Worm (Caenorhabditis elegans) whole organism, L4/young adult: Measurements from ENCODE around the gene nhr-196.
"Not testable (repeated sequence)": the region's sequence is repeated elsewhere in the genome, so short reads cannot be mapped to it uniquely, and the experiment has no call there.

Experiments
- W03F9.2 ChIP-seq: fragments of 150-350 bp; optimal IDR thresholded peaks from 2 replicates; lab custom pipeline; 2014; ENCODE audit warnings: missing biosample characterization, missing genetic modification characterization
- dao-5 ChIP-seq: sonication (generic microtip); optimal IDR thresholded peaks from 2 replicates; lab custom pipeline; 2016; ENCODE audit warnings: missing genotype, missing genetic modification characterization, moderate library complexity, missing compliant biosample characterization
- him-1 ChIP-seq: sonication (generic microtip); optimal IDR thresholded peaks from 2 replicates; lab custom pipeline; 2016; ENCODE audit warnings: missing genotype, missing genetic modification reagents, missing genetic modification characterization, missing compliant biosample characterization

The nhr-196 gene

DNA sequence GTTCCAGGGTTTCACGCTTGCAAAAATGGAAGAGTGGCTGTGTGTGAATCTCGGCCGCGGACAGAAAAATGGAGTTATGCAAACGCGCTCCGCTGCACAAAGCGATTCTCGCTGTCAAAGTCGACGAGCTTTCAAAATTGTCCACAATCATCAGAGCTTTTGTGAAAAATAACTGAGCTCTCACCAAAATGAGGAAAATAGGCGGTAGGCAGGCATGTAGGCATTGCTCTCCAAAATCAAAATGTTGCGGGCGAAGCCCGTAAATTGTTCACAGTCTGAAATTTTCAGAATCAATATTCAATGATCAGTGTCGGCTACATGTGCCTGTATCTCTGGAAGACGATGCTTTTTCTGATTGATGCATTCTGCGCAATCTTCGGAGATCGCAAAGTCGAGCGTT is 16.6 kb upstream of the nhr-196 start, which contains the start of gene K06B4.4:
Gene K06B4.4, plus strand, starts transcription at position 301 of the 400 bp plus-strand sequence.
- TF ChIP-seq him-1 (tag; lab: Kevin White, UChicago) (no peak), W03F9.2 (tag; lab: Kevin White, UChicago) (no peak), dao-5 (tag; lab: Kevin White, UChicago) (no peak)

DNA sequence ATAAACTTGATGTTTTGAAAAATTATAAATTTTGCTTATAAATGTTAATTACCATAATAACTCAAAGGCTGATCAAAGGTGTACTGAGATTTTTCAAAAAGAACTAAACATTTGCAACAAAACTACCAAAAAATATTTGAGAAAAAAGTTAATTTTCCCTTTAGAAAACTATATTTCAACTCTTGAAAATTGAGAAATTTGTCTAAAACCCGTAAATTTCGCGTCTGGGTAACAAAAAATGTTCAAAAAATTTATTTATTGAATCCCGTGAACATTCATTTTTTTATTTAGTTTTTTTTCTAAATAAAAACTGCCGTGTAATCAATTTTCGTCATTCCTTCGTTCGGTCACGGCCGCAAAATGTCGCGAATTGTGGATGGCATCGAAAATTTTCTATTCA is 15.4 kb upstream of the nhr-196 start, which contains the start of gene K06B4.15:
Gene K06B4.15, plus strand, starts transcription at position 301 of the 400 bp plus-strand sequence.
- TF ChIP-seq him-1, dao-5, W03F9.2 (tag; lab: Kevin White, UChicago): not testable (repeated sequence)

DNA sequence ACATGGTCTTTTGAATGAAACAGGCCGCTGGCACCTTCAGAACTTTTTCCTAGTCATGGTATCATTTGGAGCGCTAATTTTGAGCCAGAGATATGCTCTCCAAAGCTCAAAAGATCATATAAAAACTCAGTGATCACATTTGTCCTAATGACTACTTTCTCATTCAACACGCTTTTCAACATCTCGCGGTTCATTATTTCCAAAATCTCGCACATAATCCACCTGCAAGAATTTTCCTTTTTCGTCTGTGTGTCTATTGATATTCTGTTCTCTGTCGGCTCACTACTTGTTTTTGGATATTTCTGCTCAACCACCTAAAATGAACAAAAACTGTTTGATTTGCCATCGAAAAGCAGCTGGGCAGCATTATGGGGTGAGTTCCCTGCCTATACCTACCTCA is 11.8 kb upstream of the nhr-196 start, which contains the start of gene nhr-51:
Gene nhr-51, plus strand, starts transcription at position 301 of the 400 bp plus-strand sequence.
- TF ChIP-seq W03F9.2 (tag; lab: Kevin White, UChicago) (no peak), him-1 (tag; lab: Kevin White, UChicago) (no peak), dao-5 (tag; lab: Kevin White, UChicago) (no peak)

DNA sequence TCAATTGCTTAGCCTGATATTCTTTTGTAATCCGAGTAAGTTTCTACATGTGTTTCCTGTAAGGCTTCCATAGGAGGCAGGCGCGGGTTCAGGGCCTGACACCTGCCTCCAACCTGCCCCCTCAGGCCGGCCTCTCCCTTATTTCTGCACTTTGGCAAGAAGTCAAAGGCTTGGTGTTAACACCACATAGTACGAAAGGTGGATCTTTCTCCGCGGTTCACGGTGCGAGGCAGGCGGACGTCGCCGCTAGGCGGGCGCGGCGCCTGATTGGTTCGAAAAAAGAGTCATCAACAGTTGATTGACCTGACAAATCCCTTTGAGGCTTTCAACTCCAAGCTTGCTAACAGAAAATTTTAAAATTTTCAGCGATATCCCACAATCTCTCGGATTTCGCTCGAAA is 10.6 kb upstream of the nhr-196 start:
- no peak for TF ChIP-seq dao-5 (tag; lab: Kevin White, UChicago)
- TF ChIP-seq him-1 (tag; lab: Kevin White, UChicago) = no peak
- TF ChIP-seq W03F9.2 (tag; lab: Kevin White, UChicago) = no peak

DNA sequence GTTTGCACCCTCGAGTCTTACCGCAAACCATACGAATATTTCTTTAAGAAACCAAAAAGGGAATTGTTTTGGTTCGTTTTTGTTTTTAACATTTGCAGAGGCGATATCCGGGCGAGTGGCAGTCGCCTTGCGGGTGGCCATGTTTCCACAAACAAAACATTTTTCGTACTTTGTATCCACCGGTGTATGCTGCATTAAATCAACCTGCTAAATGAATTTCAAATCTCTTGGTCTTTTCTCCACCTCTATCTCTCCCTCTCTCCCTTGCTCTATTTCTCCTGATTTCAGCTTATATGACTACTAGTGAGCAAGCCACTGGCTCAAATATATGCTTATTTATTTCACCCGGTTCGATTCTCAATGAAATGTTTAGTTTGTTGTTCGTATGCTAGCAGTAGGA is 8.3 kb upstream of the nhr-196 start, which contains the start of gene nhr-52:
Gene nhr-52, plus strand, starts transcription at position 301 of the 400 bp plus-strand sequence.
- TF ChIP-seq W03F9.2 (tag; lab: Kevin White, UChicago) (no peak), him-1 (tag; lab: Kevin White, UChicago) (no peak), dao-5 (tag; lab: Kevin White, UChicago) (no peak)

DNA sequence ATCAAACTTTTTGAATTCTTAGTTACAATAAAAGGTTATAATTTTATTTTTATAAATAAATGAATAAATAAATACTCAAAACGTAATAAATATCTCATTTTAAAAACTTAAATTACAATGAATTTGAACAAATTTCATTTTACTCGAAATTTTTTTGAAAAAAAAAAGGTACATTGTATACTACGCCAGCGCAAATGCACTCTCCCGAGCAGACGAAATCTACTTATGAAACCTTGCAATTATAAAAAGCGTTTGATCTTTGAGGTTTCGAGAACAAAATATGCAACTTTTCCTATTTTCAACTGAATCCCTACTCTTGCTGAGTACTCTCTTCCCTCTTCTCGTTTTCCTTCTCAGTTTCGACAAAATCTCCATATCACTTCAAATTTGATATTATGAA is 2.1 kb downstream of the nhr-196 start, which contains the start of gene nhr-197:
Gene nhr-197, plus strand, starts transcription at position 301 of the 400 bp plus-strand sequence.
- no peak for TF ChIP-seq W03F9.2 (tag; lab: Kevin White, UChicago)
- no peak for TF ChIP-seq him-1 (tag; lab: Kevin White, UChicago)
- TF ChIP-seq dao-5 (tag; lab: Kevin White, UChicago) = no peak

DNA sequence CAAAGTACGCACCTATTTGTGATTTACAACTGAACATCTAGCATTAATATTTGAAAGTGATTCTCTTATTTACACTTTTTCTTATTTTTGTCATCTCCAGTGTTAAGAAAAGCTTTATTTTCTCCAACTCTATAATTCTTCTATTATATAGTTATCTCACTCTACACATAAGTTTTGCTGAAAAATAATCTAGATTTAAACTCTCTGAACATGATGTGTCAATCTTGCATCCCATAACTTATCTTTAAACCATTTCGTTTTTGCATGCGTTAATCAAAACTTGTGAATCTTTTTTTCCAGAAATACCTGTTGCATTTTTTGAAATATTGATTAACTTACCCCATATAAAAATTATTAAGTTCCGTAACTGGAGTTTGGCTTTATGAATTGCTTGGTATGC is 4.4 kb downstream of the nhr-196 start, which contains the start of gene nhr-268:
Gene nhr-268, plus strand, starts transcription at position 301 of the 400 bp plus-strand sequence.
- TF ChIP-seq dao-5 (tag; lab: Kevin White, UChicago) (no peak), him-1 (tag; lab: Kevin White, UChicago) (no peak), W03F9.2 (tag; lab: Kevin White, UChicago) (no peak)

DNA sequence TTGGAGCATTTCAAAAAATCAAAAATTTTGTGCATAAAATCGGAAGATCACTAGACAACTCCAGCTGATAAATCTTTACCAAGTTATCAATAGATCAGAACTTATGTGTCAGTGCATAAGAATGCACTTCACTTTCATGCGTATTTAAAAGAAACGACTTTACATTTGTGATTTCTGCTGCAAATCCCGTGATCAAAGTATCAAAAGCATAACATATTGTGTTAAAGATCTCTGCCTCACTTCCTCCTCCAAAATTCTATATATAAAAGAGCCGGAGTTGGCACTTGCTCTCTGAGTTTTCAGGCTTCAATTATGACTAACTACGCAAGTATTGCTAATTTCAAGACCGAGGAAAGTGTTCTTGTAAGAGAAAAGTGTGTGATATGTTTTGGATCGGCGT is 8.2 kb downstream of the nhr-196 start, which contains the start of gene nhr-198:
Gene nhr-198, plus strand, starts transcription at position 313 of the 400 bp plus-strand sequence.
- TF ChIP-seq him-1 (tag; lab: Kevin White, UChicago) (no peak), W03F9.2 (tag; lab: Kevin White, UChicago) (no peak), dao-5 (tag; lab: Kevin White, UChicago) (no peak)

DNA sequence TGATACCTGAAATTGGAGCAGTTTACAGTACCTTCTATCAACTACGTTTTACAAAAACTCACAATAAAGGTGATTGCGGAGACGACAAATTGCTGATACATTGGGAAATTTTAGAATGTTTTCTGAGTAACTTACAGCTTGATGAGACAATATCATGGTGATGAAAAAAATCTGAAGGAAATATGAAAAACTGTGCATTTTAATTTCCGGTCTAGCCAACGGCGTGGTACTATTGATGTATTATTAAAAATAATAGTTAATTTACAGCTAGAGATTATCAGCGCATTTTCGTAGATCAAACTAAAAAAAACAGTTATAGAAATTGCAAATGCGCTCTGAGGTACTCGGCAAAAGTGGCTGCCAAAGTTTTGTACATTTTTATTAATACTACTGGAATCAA is 12.6 kb downstream of the nhr-196 start, which contains the start of gene srx-29:
Gene srx-29, minus strand, starts transcription at position 101 of the 400 bp plus-strand sequence.
- TF ChIP-seq dao-5 (tag; lab: Kevin White, UChicago) = no peak

DNA sequence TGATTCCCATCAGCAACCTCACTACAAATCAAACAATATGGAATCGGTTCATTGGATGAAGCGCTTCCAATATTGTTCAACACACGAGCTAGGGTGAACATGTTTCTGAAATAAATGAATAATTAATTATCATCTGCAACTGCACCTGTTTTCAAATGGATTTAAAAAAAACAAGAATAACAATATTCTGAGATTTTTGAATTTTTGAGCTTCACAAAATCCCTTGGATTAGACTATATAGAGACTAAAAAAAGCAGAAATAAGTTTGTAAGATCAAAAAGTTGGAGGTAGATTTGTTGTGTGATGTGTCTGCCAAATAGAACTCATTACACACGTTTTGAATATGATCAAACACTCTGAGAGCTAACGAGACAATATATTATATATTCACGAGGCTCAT is 14.3 kb downstream of the nhr-196 start, which contains the start of gene nhr-199:
Gene nhr-199, minus strand, starts transcription at position 101 of the 400 bp plus-strand sequence.
- no peak for TF ChIP-seq dao-5 (tag; lab: Kevin White, UChicago)
- TF ChIP-seq him-1 (tag; lab: Kevin White, UChicago) = no peak
- no peak for TF ChIP-seq W03F9.2 (tag; lab: Kevin White, UChicago)

DNA sequence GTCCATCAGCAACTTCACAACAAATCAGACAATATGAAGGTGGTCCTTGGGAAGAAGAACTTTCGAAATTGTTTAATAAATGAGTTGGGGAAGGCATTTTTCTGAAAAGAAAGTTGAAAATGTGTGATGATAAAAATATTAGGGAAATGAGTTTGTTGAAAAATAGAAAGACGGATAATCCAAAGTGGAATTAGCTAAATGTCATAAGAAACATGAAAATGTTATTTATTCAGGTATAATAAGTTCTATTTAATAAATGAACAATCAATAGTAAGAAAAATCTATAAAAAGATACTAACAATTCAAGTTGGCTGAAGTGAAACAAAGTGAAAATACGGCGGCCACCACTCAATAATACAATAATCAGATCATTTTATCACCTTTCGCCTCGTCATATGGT is 16.7 kb downstream of the nhr-196 start, which contains the start of gene nhr-53:
Gene nhr-53, minus strand, starts transcription at position 101 of the 400 bp plus-strand sequence.
- TF ChIP-seq dao-5 (tag; lab: Kevin White, UChicago) (no peak), him-1 (tag; lab: Kevin White, UChicago) (no peak), W03F9.2 (tag; lab: Kevin White, UChicago) (no peak)

DNA sequence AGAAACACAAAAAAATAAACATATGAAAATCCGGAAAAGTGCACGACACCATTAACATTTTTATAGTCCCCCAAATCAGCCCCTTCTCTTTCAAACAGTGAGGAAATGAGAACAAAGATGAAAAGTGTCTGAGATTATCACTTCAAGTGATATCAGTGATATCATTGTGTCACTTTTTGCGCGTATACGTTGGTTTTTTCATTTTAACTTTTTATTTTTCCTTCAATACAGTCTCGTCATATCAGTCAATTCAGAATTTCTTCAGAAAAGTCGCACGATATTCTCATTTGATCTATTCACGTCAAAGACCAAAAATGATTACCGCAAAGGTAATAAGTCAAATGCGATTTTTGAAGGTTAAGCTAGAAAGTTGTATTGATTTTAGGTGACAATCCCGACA is 19.2 kb downstream of the nhr-196 start, which contains the start of gene twk-34:
Gene twk-34, plus strand, starts transcription at position 216 of the 400 bp plus-strand sequence.
- TF ChIP-seq him-1 (tag; lab: Kevin White, UChicago) = no peak
- TF ChIP-seq W03F9.2 (tag; lab: Kevin White, UChicago) = no peak
- TF ChIP-seq dao-5 (tag; lab: Kevin White, UChicago) = no peak

DNA sequence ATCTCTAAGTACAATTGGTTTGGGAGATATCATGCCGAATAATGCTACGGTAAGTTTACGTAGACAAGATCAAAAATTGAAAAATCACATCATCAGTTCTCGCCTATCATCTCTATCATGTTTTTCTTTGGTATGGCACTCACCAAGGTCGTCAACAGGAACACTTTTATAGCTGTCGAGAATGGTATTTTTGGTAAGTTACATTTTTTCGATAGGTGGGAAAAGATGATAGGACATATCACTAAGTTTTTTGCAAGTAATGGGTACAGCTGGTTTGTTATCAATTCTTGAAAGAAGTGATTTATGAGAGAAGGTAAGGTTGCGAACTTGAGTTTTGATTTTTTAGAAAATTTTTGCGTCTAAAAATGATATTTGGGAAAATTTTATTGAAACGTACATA is 22.5 kb downstream of the nhr-196 start:
- no peak for TF ChIP-seq him-1 (tag; lab: Kevin White, UChicago)
- no peak for TF ChIP-seq dao-5 (tag; lab: Kevin White, UChicago)
- TF ChIP-seq W03F9.2 (tag; lab: Kevin White, UChicago) = no peak

DNA sequence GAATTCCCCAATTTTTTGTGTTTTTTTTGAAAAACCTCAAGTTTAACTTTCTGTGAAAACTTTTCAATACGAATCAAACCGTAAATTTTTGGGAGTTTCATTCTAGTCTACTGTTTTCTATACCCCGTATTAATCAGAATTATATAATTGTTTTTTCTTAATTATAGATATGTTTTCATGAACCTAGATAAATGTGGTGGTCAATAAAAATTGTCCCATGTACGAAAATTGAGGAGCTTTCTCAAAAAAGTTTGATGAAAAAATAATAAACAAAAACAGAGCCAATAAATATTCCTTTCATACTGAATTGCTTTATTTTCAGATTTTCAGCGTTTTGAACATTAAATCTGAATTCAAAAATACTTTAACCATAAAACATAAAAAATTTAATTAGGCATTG is 24.9 kb downstream of the nhr-196 start, which contains the start of gene Y6E2A.1:
Gene Y6E2A.1, minus strand, starts transcription at position 101 of the 400 bp plus-strand sequence.
- TF ChIP-seq dao-5 (tag; lab: Kevin White, UChicago) (no peak), W03F9.2 (tag; lab: Kevin White, UChicago) (no peak), him-1 (tag; lab: Kevin White, UChicago) (no peak)
